Fruit fly (Drosophila melanogaster) whole organism, embryonic: ENCODE results near the gene fd96Ca.

Source experiments
- Aef1 ChIP-seq: fragments of 200-800 bp; sonication (Bioruptor generic); IDR thresholded peaks from 3 replicates; pipeline ENCODE4 v1.3.6; 2022; ENCODE audit warnings: missing biosample characterization, missing genetic modification characterization
- Asciz ChIP-seq: fragments of 200-800 bp; sonication (Bioruptor generic); optimal IDR thresholded peaks from 2 replicates; lab custom pipeline; 2017; ENCODE audit warnings: missing biosample characterization, mild to moderate bottlenecking, missing genetic modification characterization, missing genetic modification reagents
- Bgb ChIP-seq: fragments of 200-800 bp; sonication (Bioruptor generic); IDR thresholded peaks from 2 replicates; pipeline ENCODE4 v1.3.6; 2022; ENCODE audit warnings: missing biosample characterization, missing genetic modification characterization; ENCODE audit not compliant: partially characterized antibody
- CG10147 ChIP-seq: fragments of 200-800 bp; sonication (Bioruptor generic); optimal IDR thresholded peaks from 2 replicates; lab custom pipeline; 2019; ENCODE audit warnings: missing biosample characterization, mild to moderate bottlenecking, missing genetic modification characterization, moderate library complexity
- CG10979 ChIP-seq: fragments of 200-800 bp; sonication (Bioruptor generic); optimal IDR thresholded peaks from 2 replicates; lab custom pipeline; 2018; ENCODE audit warnings: missing biosample characterization, mild to moderate bottlenecking, missing genetic modification characterization, moderate library complexity
- CG11247 ChIP-seq: fragments of 200-800 bp; sonication (Bioruptor generic); IDR thresholded peaks from 2 replicates; pipeline ENCODE4 v1.3.6; 2022; ENCODE audit warnings: missing biosample characterization, missing genetic modification characterization
- CG11723 ChIP-seq: fragments of 200-800 bp; sonication (Bioruptor generic); optimal IDR thresholded peaks from 2 replicates; lab custom pipeline; 2017; ENCODE audit warnings: missing biosample characterization, mild to moderate bottlenecking, missing genetic modification characterization
- CG12104 ChIP-seq: fragments of 200-800 bp; sonication (Bioruptor generic); optimal IDR thresholded peaks from 3 replicates; lab custom pipeline; 2016; ENCODE audit warnings: missing biosample characterization, missing genetic modification characterization
- CG12744 ChIP-seq: fragments of 200-800 bp; sonication (Bioruptor generic); optimal IDR thresholded peaks from 2 replicates; lab custom pipeline; 2016; ENCODE audit warnings: missing biosample characterization, missing genetic modification characterization
- CG15479 ChIP-seq: fragments of 200-800 bp; sonication (Bioruptor generic); optimal IDR thresholded peaks from 3 replicates; lab custom pipeline; 2019; ENCODE audit warnings: missing biosample characterization, mild to moderate bottlenecking, missing genetic modification characterization, moderate library complexity
- CG1603 ChIP-seq: fragments of 200-800 bp; sonication (Bioruptor generic); optimal IDR thresholded peaks from 2 replicates; lab custom pipeline; 2019; ENCODE audit warnings: missing biosample characterization, mild to moderate bottlenecking, missing genetic modification characterization, moderate library complexity
- CG16863 ChIP-seq: fragments of 200-800 bp; sonication (Bioruptor generic); optimal IDR thresholded peaks from 3 replicates; lab custom pipeline; 2016; ENCODE audit warnings: missing biosample characterization, missing genetic modification characterization
- CG2678 ChIP-seq: fragments of 200-800 bp; sonication (Bioruptor generic); optimal IDR thresholded peaks from 3 replicates; lab custom pipeline; 2019; ENCODE audit warnings: missing biosample characterization, mild to moderate bottlenecking, missing genetic modification characterization, moderate library complexity
- CG34224 ChIP-seq: fragments of 200-800 bp; sonication (Bioruptor generic); IDR thresholded peaks from 3 replicates; pipeline ENCODE4 v1.3.6; 2022; ENCODE audit warnings: missing biosample characterization, missing genetic modification characterization; ENCODE audit not compliant: partially characterized antibody
- CG43689 ChIP-seq: fragments of 200-800 bp; sonication (Bioruptor generic); IDR thresholded peaks from 2 replicates; pipeline ENCODE4 v1.3.6; 2022; ENCODE audit warnings: missing biosample characterization, missing genetic modification characterization
- CG6791 ChIP-seq: fragments of 200-800 bp; sonication (Bioruptor generic); IDR thresholded peaks from 3 replicates; pipeline ENCODE4 v1.3.6; 2022; ENCODE audit warnings: missing biosample characterization, missing genetic modification characterization; ENCODE audit not compliant: partially characterized antibody
- CG8281 ChIP-seq: fragments of 200-800 bp; sonication (Bioruptor generic); optimal IDR thresholded peaks from 2 replicates; lab custom pipeline; 2018; ENCODE audit warnings: missing biosample characterization, mild to moderate bottlenecking, missing genetic modification characterization, moderate library complexity
- CG8765 ChIP-seq: fragments of 200-800 bp; sonication (Bioruptor generic); IDR thresholded peaks from 2 replicates; pipeline ENCODE4 v1.3.6; 2022; ENCODE audit warnings: missing biosample characterization, missing genetic modification characterization
- D19B ChIP-seq: fragments of 200-800 bp; sonication (Bioruptor generic); optimal IDR thresholded peaks from 2 replicates; lab custom pipeline; 2017; ENCODE audit warnings: missing biosample characterization, mild to moderate bottlenecking, missing genetic modification characterization
- Drgx ChIP-seq: fragments of 200-800 bp; sonication (Bioruptor generic); IDR thresholded peaks from 2 replicates; pipeline ENCODE4 v1.3.6; 2022; ENCODE audit warnings: missing biosample characterization, missing genetic modification characterization
- Eip74EF ChIP-seq, 2 experiments: fragments of 200-800 bp in 1 of 2; fragments of >200 bp in 1 of 2; sonication (Bioruptor generic) in 1 of 2; optimal IDR thresholded peaks; 2 replicates each; lab custom pipeline; 2017 to 2019; ENCODE audit warnings: missing biosample characterization in 2 of 2, missing genetic modification characterization in 2 of 2, mild to moderate bottlenecking in 1 of 2, moderate library complexity in 1 of 2
- Ets65A ChIP-seq: fragments of 200-800 bp; sonication (Bioruptor generic); peaks from one replicate; lab custom pipeline; 2016; ENCODE audit warnings: missing biosample characterization, missing genetic modification characterization
- GATAe ChIP-seq: fragments of 200-800 bp; sonication (Bioruptor generic); conservative IDR thresholded peaks from 2 replicates; pipeline ENCODE4 v1.3.6; 2022; ENCODE audit warnings: missing biosample characterization, missing genetic modification characterization
- HLH3B ChIP-seq: fragments of 200-800 bp; sonication (Bioruptor generic); IDR thresholded peaks from 2 replicates; pipeline ENCODE4 v1.3.6; 2022; ENCODE audit warnings: missing biosample characterization, missing genetic modification characterization
- Hey ChIP-seq: fragments of 200-800 bp; sonication (Bioruptor generic); optimal IDR thresholded peaks from 3 replicates; lab custom pipeline; 2018; ENCODE audit warnings: missing biosample characterization, mild to moderate bottlenecking, missing genetic modification characterization
- Med ChIP-seq: fragments of 200-800 bp; sonication (Bioruptor generic); peaks from one replicate; lab custom pipeline; 2016; ENCODE audit warnings: missing biosample characterization, missing genetic modification characterization, mild to moderate bottlenecking, inconsistent platforms, moderate library complexity
- Pdp1 ChIP-seq, 2 experiments: fragments of 200-800 bp; sonication (Bioruptor generic); optimal IDR thresholded peaks; 3 replicates each; lab custom pipeline; 2016; ENCODE audit warnings: missing biosample characterization in 2 of 2, missing genetic modification characterization in 2 of 2, mild to moderate bottlenecking in 1 of 2, moderate library complexity in 1 of 2
- Sry-β ChIP-seq: fragments of 200-800 bp; sonication (Bioruptor generic); optimal IDR thresholded peaks from 2 replicates; lab custom pipeline; 2018; ENCODE audit warnings: missing biosample characterization, mild to moderate bottlenecking, missing genetic modification characterization, moderate library complexity
- YL-1 ChIP-seq: fragments of 200-800 bp; sonication (Bioruptor generic); optimal IDR thresholded peaks from 3 replicates; lab custom pipeline; 2017; ENCODE audit warnings: missing biosample characterization, mild to moderate bottlenecking, missing genetic modification characterization
- amos ChIP-seq: fragments of 200-800 bp; sonication (Bioruptor generic); IDR thresholded peaks from 2 replicates; pipeline ENCODE4 v1.3.6; 2022; ENCODE audit warnings: missing biosample characterization, missing genetic modification characterization; ENCODE audit not compliant: partially characterized antibody
- ara ChIP-seq: fragments of 200-800 bp; sonication (Bioruptor generic); IDR thresholded peaks from 2 replicates; pipeline ENCODE4 v1.3.6; 2022; ENCODE audit warnings: missing biosample characterization, missing genetic modification characterization
- bbx ChIP-seq: fragments of 200-800 bp; sonication (Bioruptor generic); IDR thresholded peaks from 2 replicates; pipeline ENCODE4 v1.3.6; 2022; ENCODE audit warnings: missing biosample characterization, missing genetic modification characterization; ENCODE audit not compliant: partially characterized antibody
- cad ChIP-seq: fragments of >200 bp; optimal IDR thresholded peaks from 2 replicates; lab custom pipeline; 2017; ENCODE audit warnings: missing biosample characterization, missing genetic modification characterization
- cwo ChIP-seq: fragments of 200-800 bp; sonication (Bioruptor generic); optimal IDR thresholded peaks from 3 replicates; lab custom pipeline; 2017; ENCODE audit warnings: missing biosample characterization, missing genetic modification characterization, mild to moderate bottlenecking, moderate library complexity, missing genetic modification reagents
- disco-r ChIP-seq: fragments of 200-800 bp; sonication (Bioruptor generic); optimal IDR thresholded peaks from 2 replicates; lab custom pipeline; 2016; ENCODE audit warnings: missing biosample characterization, missing genetic modification characterization
- ewg ChIP-seq: fragments of 200-800 bp; sonication (Bioruptor generic); optimal IDR thresholded peaks from 3 replicates; lab custom pipeline; 2017; ENCODE audit warnings: mild to moderate bottlenecking, missing biosample characterization, missing genetic modification reagents, missing genetic modification characterization
- exex ChIP-seq: fragments of 200-800 bp; sonication (Bioruptor generic); optimal IDR thresholded peaks from 4 replicates; lab custom pipeline; 2018; ENCODE audit warnings: missing biosample characterization, mild to moderate bottlenecking, missing genetic modification characterization, moderate library complexity
- fu2 ChIP-seq: fragments of 200-800 bp; sonication (Bioruptor generic); optimal IDR thresholded peaks from 2 replicates; lab custom pipeline; 2016; ENCODE audit warnings: missing biosample characterization, missing genetic modification characterization
- grn ChIP-seq: fragments of 200-800 bp; sonication (Bioruptor generic); optimal IDR thresholded peaks from 3 replicates; lab custom pipeline; 2017; ENCODE audit warnings: missing biosample characterization, missing genetic modification characterization
- mirr ChIP-seq: fragments of 200-800 bp; sonication (Bioruptor generic); optimal IDR thresholded peaks from 3 replicates; lab custom pipeline; 2018; ENCODE audit warnings: missing biosample characterization, mild to moderate bottlenecking, missing genetic modification characterization
- nom ChIP-seq: fragments of 200-800 bp; sonication (Bioruptor generic); optimal IDR thresholded peaks from 2 replicates; lab custom pipeline; 2017; ENCODE audit warnings: missing biosample characterization, missing genetic modification characterization, mild to moderate bottlenecking, moderate library complexity, missing genetic modification reagents
- pros ChIP-seq: fragments of 200-800 bp; sonication (Bioruptor generic); optimal IDR thresholded peaks from 3 replicates; lab custom pipeline; 2019; ENCODE audit warnings: missing biosample characterization, mild to moderate bottlenecking, missing genetic modification characterization, moderate library complexity
- rib ChIP-seq: fragments of 200-800 bp; sonication (Bioruptor generic); IDR thresholded peaks from 2 replicates; pipeline ENCODE4 v1.3.6; 2022; ENCODE audit warnings: missing biosample characterization, missing genetic modification characterization
- slp2 ChIP-seq: fragments of 200-800 bp; sonication (Bioruptor generic); optimal IDR thresholded peaks from 2 replicates; lab custom pipeline; 2016; ENCODE audit warnings: missing biosample characterization, missing genetic modification characterization
- tll ChIP-seq, 2 experiments: fragments of 200-800 bp in 1 of 2; fragments of >200 bp in 1 of 2; sonication (Bioruptor generic) in 1 of 2; optimal IDR thresholded peaks; 2 replicates each; lab custom pipeline; 2017 to 2019; ENCODE audit warnings: missing biosample characterization in 2 of 2, missing genetic modification characterization in 2 of 2, mild to moderate bottlenecking in 1 of 2, moderate library complexity in 1 of 2
- tna ChIP-seq: fragments of 200-800 bp; sonication (Bioruptor generic); IDR thresholded peaks from 2 replicates; pipeline ENCODE4 v1.3.6; 2022; ENCODE audit warnings: missing biosample characterization, missing genetic modification characterization; ENCODE audit not compliant: partially characterized antibody

The fd96Ca gene

dm6 chr3R:25123262-25123661 lies 40.8 kb downstream of the fd96Ca start, which contains the start of gene vig2 (continued):
- TF ChIP-seq Aef1 (GFP tag; lab: Robert Waterston, UW): peak; percentile 65; the same call in 2 of the 3 replicates
- peak; percentile 22; the same call in 1 of the 2 replicates for TF ChIP-seq CG8765 (GFP tag; lab: Robert Waterston, UW)
- TF ChIP-seq tna (GFP tag; lab: Robert Waterston, UW): peak; percentile 74

dm6 chr3R:25126823-25127222 lies 44.3 kb downstream of the fd96Ca start:
- TF ChIP-seq CG8281: peak; percentile 64
- peak; percentile 19 for TF ChIP-seq grn (GFP tag; lab: Kevin White, UChicago)
- peak; percentile 23 for TF ChIP-seq exex (tag; lab: Kevin White, UChicago)
- peak; percentile 6 for TF ChIP-seq mirr (GFP tag; lab: Kevin White, UChicago)
- no peak for TF ChIP-seq rib
- peak; percentile 4 for TF ChIP-seq Ets65A (GFP tag; lab: Kevin White, UChicago)
- 0 out of 2 replicates have a peak, but pooled peaks have one; percentile 7 for TF ChIP-seq CG11247 (GFP tag; lab: Robert Waterston, UW)
- peak; percentile 42 for TF ChIP-seq cwo (GFP tag; lab: Kevin White, UChicago)
- TF ChIP-seq tll (GFP tag; optimal IDR thresholded peaks at IDR 0.05; lab: Kevin White, UChicago): no peak

dm6 chr3R:25127231-25127689 lies 44.8 kb downstream of the fd96Ca start, which contains the start of the genes Mocs2A, Mocs2B and Clbn:
TSS of gene Mocs2A (minus strand) at chr3R:25127359.
TSS of gene Mocs2B (minus strand) at chr3R:25127359.
TSS of gene Clbn (plus strand) at chr3R:25127502.
- TF ChIP-seq Sry-β (GFP tag; lab: Kevin White, UChicago) (no peak), amos (peak; percentile 68), CG34224 (GFP tag; lab: Robert Waterston, UW) (peak; percentile 77), fu2 (no peak), Eip74EF (GFP tag; optimal IDR thresholded peaks at IDR 0.05; lab: Kevin White, UChicago) (no peak), YL-1 (peak; percentile 49), cad (GFP tag; lab: Kevin White, UChicago) (no peak), ewg (GFP tag; lab: Kevin White, UChicago) (no peak), D19B (GFP tag; lab: Kevin White, UChicago) (no peak), CG10979 (tag; lab: Kevin White, UChicago) (no peak), CG12104 (GFP tag; lab: Kevin White, UChicago) (no peak), CG15479 (GFP tag; lab: Kevin White, UChicago) (no peak), CG12744 (GFP tag; lab: Kevin White, UChicago) (no peak), CG16863 (GFP tag; lab: Kevin White, UChicago) (no peak), CG2678 (tag; lab: Kevin White, UChicago) (no peak), Hey (no peak), Asciz (GFP tag; lab: Kevin White, UChicago) (no peak), Bgb (GFP tag; lab: Robert Waterston, UW) (peak; percentile 69), Med (GFP tag; lab: Kevin White, UChicago) (peak; percentile 19), tna (GFP tag; lab: Robert Waterston, UW) (peak; percentile 26; the same call in 1 of the 2 replicates), CG1603 (tag; lab: Kevin White, UChicago) (peak; percentile 48), CG11723 (GFP tag; lab: Kevin White, UChicago) (no peak), CG6791 (GFP tag; lab: Robert Waterston, UW) (peak; percentile 66), disco-r (GFP tag; lab: Kevin White, UChicago) (no peak), slp2 (no peak), HLH3B (GFP tag; lab: Robert Waterston, UW) (no peak), GATAe (GFP tag; lab: Robert Waterston, UW) (no peak), Pdp1 (GFP tag; optimal IDR thresholded peaks at IDR 0.05; lab: Kevin White, UChicago) (no peak), nom (GFP tag; lab: Kevin White, UChicago) (no peak), Drgx (GFP tag; lab: Robert Waterston, UW) (no peak), pros (no peak), CG43689 (no peak), bbx (GFP tag; lab: Robert Waterston, UW) (peak; percentile 62), ara (GFP tag; lab: Robert Waterston, UW) (no peak), CG10147 (GFP tag; lab: Kevin White, UChicago) (no peak)
